Worm (Caenorhabditis elegans) whole organism, L3 larva: ENCODE results near the gene ttc-39B.

ENCODE experiments used
- R02D3.7 ChIP-seq: fragments of 150-350 bp; optimal IDR thresholded peaks from 2 replicates; lab custom pipeline; 2014; ENCODE audit warnings: missing biosample characterization, missing genetic modification characterization
- ZK546.5 ChIP-seq: sonication (generic microtip); optimal IDR thresholded peaks from 2 replicates; lab custom pipeline; 2017; ENCODE audit warnings: missing biosample characterization, missing genetic modification characterization
- aly-2 ChIP-seq: fragments of 150-350 bp; optimal IDR thresholded peaks from 2 replicates; lab custom pipeline; 2014; ENCODE audit warnings: missing biosample characterization, missing genetic modification characterization
- ama-1 ChIP-seq: fragments of 150-350 bp; optimal IDR thresholded peaks from 2 replicates; lab custom pipeline; 2018
- ceh-16 ChIP-seq: sonication (generic microtip); optimal IDR thresholded peaks from 2 replicates; lab custom pipeline; 2017; ENCODE audit warnings: missing biosample characterization, missing genetic modification characterization
- ceh-28 ChIP-seq: fragments of 150-350 bp; optimal IDR thresholded peaks from 2 replicates; lab custom pipeline; 2014; ENCODE audit warnings: missing biosample characterization, missing genetic modification reagents, missing genetic modification characterization
- ceh-82 ChIP-seq: fragments of 150-350 bp; optimal IDR thresholded peaks from 2 replicates; lab custom pipeline; 2014; ENCODE audit warnings: missing biosample characterization, missing genetic modification characterization
- ceh-9 ChIP-seq: sonication (generic microtip); optimal IDR thresholded peaks from 2 replicates; lab custom pipeline; 2018; ENCODE audit warnings: missing biosample characterization, missing genetic modification characterization
- daf-12 ChIP-seq: fragments of 150-350 bp; optimal IDR thresholded peaks from 2 replicates; lab custom pipeline; 2014; ENCODE audit warnings: missing biosample characterization, missing genetic modification reagents, missing genetic modification characterization
- egl-27 ChIP-seq: sonication (generic microtip); optimal IDR thresholded peaks from 4 replicates; lab custom pipeline; 2017; ENCODE audit warnings: missing biosample characterization, missing genetic modification reagents, missing genetic modification characterization
- egl-5 ChIP-seq: fragments of 150-350 bp; optimal IDR thresholded peaks from 2 replicates; lab custom pipeline; 2017; ENCODE audit warnings: missing biosample characterization, missing genetic modification reagents, missing genetic modification characterization, inconsistent platforms
- elt-1 ChIP-seq: fragments of 150-350 bp; optimal IDR thresholded peaks from 2 replicates; lab custom pipeline; 2014; ENCODE audit warnings: missing biosample characterization, missing genetic modification characterization
- elt-2 ChIP-seq: sonication (generic microtip); optimal IDR thresholded peaks from 2 replicates; lab custom pipeline; 2016; ENCODE audit warnings: missing genetic modification reagents, mild to moderate bottlenecking, missing genetic modification characterization, missing compliant biosample characterization
- elt-3 ChIP-seq, 3 experiments: fragments of 150-350 bp in 1 of 3; sonication (generic microtip) in 2 of 3; optimal IDR thresholded peaks; 2 replicates in 2 of 3; 4 replicates in 1 of 3; lab custom pipeline; 2014 to 2017; ENCODE audit warnings: missing biosample characterization in 3 of 3, missing genetic modification characterization in 3 of 3
- eor-1 ChIP-seq, 2 experiments: fragments of 150-350 bp; optimal IDR thresholded peaks; 2 replicates each; lab custom pipeline; 2014 to 2018; ENCODE audit warnings: missing biosample characterization in 2 of 2, missing genetic modification characterization in 2 of 2
- fkh-10 ChIP-seq: sonication (generic microtip); optimal IDR thresholded peaks from 2 replicates; lab custom pipeline; 2017; ENCODE audit warnings: missing biosample characterization, missing genetic modification reagents, missing genetic modification characterization
- fkh-2 ChIP-seq: fragments of 150-350 bp; optimal IDR thresholded peaks from 2 replicates; lab custom pipeline; 2014; ENCODE audit warnings: missing biosample characterization, missing genetic modification reagents, missing genetic modification characterization
- fos-1 ChIP-seq: fragments of 150-350 bp; optimal IDR thresholded peaks from 2 replicates; lab custom pipeline; 2014; ENCODE audit warnings: missing biosample characterization, missing genetic modification characterization
- hmg-11 ChIP-seq: sonication (generic microtip); optimal IDR thresholded peaks from 2 replicates; lab custom pipeline; 2016; ENCODE audit warnings: missing genetic modification characterization, missing compliant biosample characterization
- jun-1 ChIP-seq: fragments of 150-350 bp; optimal IDR thresholded peaks from 2 replicates; lab custom pipeline; 2014; ENCODE audit warnings: missing biosample characterization, missing genetic modification reagents, missing genetic modification characterization
- lin-15B ChIP-seq: fragments of 150-350 bp; optimal IDR thresholded peaks from 2 replicates; lab custom pipeline; 2014; ENCODE audit warnings: missing biosample characterization, missing genetic modification characterization
- lin-39 ChIP-seq: fragments of 150-350 bp; optimal IDR thresholded peaks from 2 replicates; lab custom pipeline; 2018; ENCODE audit warnings: missing biosample characterization, missing genetic modification reagents, missing genetic modification characterization
- lsy-12 ChIP-seq: sonication (generic microtip); optimal IDR thresholded peaks from 2 replicates; lab custom pipeline; 2016; ENCODE audit warnings: mild to moderate bottlenecking, missing genetic modification characterization, missing compliant biosample characterization
- mdl-1 ChIP-seq: fragments of 150-350 bp; optimal IDR thresholded peaks from 2 replicates; lab custom pipeline; 2014; ENCODE audit warnings: missing biosample characterization, missing genetic modification characterization
- mml-1 ChIP-seq: fragments of 150-350 bp; sonication (generic microtip); optimal IDR thresholded peaks from 3 replicates; lab custom pipeline; 2014; ENCODE audit warnings: missing biosample characterization, missing genetic modification characterization
- nfya-1 ChIP-seq: sonication (generic microtip); optimal IDR thresholded peaks from 2 replicates; lab custom pipeline; 2017; ENCODE audit warnings: missing genetic modification characterization, mild to moderate bottlenecking, missing compliant biosample characterization, antibody characterized with exemption, moderate library complexity; ENCODE audit not compliant: insufficient read depth
- nhr-11 ChIP-seq: fragments of 150-350 bp; optimal IDR thresholded peaks from 2 replicates; lab custom pipeline; 2014; ENCODE audit warnings: missing biosample characterization, missing genetic modification characterization
- nhr-12 ChIP-seq: fragments of 150-350 bp; optimal IDR thresholded peaks from 2 replicates; lab custom pipeline; 2014; ENCODE audit warnings: missing biosample characterization, missing genetic modification characterization
- nhr-23 ChIP-seq: fragments of 150-350 bp; optimal IDR thresholded peaks from 2 replicates; lab custom pipeline; 2014; ENCODE audit warnings: missing biosample characterization, missing genetic modification reagents, missing genetic modification characterization
- nhr-237 ChIP-seq: fragments of 150-350 bp; optimal IDR thresholded peaks from 2 replicates; lab custom pipeline; 2014; ENCODE audit warnings: missing biosample characterization, missing genetic modification characterization
- nhr-25 ChIP-seq: sonication (generic microtip); optimal IDR thresholded peaks from 2 replicates; lab custom pipeline; 2017; ENCODE audit warnings: missing biosample characterization, missing genetic modification characterization
- nhr-28 ChIP-seq: fragments of 150-350 bp; optimal IDR thresholded peaks from 2 replicates; lab custom pipeline; 2014; ENCODE audit warnings: missing biosample characterization, missing genetic modification characterization
- nhr-43 ChIP-seq: sonication (generic microtip); optimal IDR thresholded peaks from 2 replicates; lab custom pipeline; 2016; ENCODE audit warnings: mild to moderate bottlenecking, missing genetic modification characterization, missing compliant biosample characterization; ENCODE audit not compliant: poor library complexity, severe bottlenecking
- nhr-67 ChIP-seq: fragments of 150-350 bp; optimal IDR thresholded peaks from 2 replicates; lab custom pipeline; 2014; ENCODE audit warnings: missing biosample characterization, missing genetic modification characterization
- nhr-76 ChIP-seq: fragments of 150-350 bp; sonication (generic microtip); optimal IDR thresholded peaks from 5 replicates; lab custom pipeline; 2014; ENCODE audit warnings: missing biosample characterization, missing genetic modification characterization
- nhr-77 ChIP-seq: fragments of 150-350 bp; optimal IDR thresholded peaks from 2 replicates; lab custom pipeline; 2014; ENCODE audit warnings: missing biosample characterization, missing genetic modification characterization
- pha-4 ChIP-seq: fragments of 150-350 bp; optimal IDR thresholded peaks from 2 replicates; lab custom pipeline; 2014; ENCODE audit warnings: missing biosample characterization, missing genetic modification reagents, missing genetic modification characterization
- pqm-1 ChIP-seq: fragments of 150-350 bp; optimal IDR thresholded peaks from 2 replicates; lab custom pipeline; 2017; ENCODE audit warnings: missing biosample characterization, missing genetic modification characterization, inconsistent platforms
- sea-2 ChIP-seq: fragments of 150-350 bp; sonication (generic microtip); optimal IDR thresholded peaks from 4 replicates; lab custom pipeline; 2014; ENCODE audit warnings: missing biosample characterization, missing genetic modification reagents, missing genetic modification characterization
- skn-1 ChIP-seq: fragments of 150-350 bp; optimal IDR thresholded peaks from 2 replicates; lab custom pipeline; 2014; ENCODE audit warnings: missing biosample characterization, missing genetic modification characterization
- snpc-4 ChIP-seq: fragments of 150-350 bp; optimal IDR thresholded peaks from 2 replicates; lab custom pipeline; 2014; ENCODE audit warnings: missing biosample characterization, missing genetic modification characterization
- tbx-2 ChIP-seq: sonication (generic microtip); optimal IDR thresholded peaks from 2 replicates; lab custom pipeline; 2016; ENCODE audit warnings: mild to moderate bottlenecking, missing genetic modification characterization, missing compliant biosample characterization
- unc-39 ChIP-seq: sonication (generic microtip); optimal IDR thresholded peaks from 4 replicates; lab custom pipeline; 2017; ENCODE audit warnings: missing biosample characterization, missing genetic modification characterization
- unc-62 ChIP-seq: fragments of 150-350 bp; sonication (generic microtip); optimal IDR thresholded peaks from 4 replicates; lab custom pipeline; 2014; ENCODE audit warnings: missing biosample characterization, missing genetic modification reagents, missing genetic modification characterization
- zag-1 ChIP-seq: fragments of 150-350 bp; optimal IDR thresholded peaks from 2 replicates; lab custom pipeline; 2014; ENCODE audit warnings: missing biosample characterization, missing genetic modification characterization
- ztf-11 ChIP-seq: fragments of 150-350 bp; optimal IDR thresholded peaks from 2 replicates; lab custom pipeline; 2014; ENCODE audit warnings: missing biosample characterization, missing genetic modification characterization
- ztf-4 ChIP-seq: fragments of 150-350 bp; optimal IDR thresholded peaks from 2 replicates; lab custom pipeline; 2014; ENCODE audit warnings: missing biosample characterization, missing genetic modification characterization

ttc-39B gene

ce11 chrII:6335358-6335757 lies 1.6 kb upstream of the ttc-39B start, which contains the start of gene C32D5.14:
Gene C32D5.14 (plus strand): TSS chrII:6335488.
- TF ChIP-seq nhr-237 (tag; lab: Kevin White, UChicago) = no peak
- TF ChIP-seq nhr-11 = peak; percentile 18
- TF ChIP-seq mml-1 = no peak
- TF ChIP-seq pqm-1 (tag; lab: Kevin White, UChicago) = peak; percentile 56
- TF ChIP-seq sea-2 (GFP tag; lab: Kevin White, UChicago) = no peak
- TF ChIP-seq lsy-12 (tag; lab: Kevin White, UChicago) = no peak
- no peak for TF ChIP-seq nfya-1
- TF ChIP-seq fos-1 (tag; lab: Kevin White, UChicago) = no peak
- no peak for TF ChIP-seq R02D3.7 (tag; lab: Kevin White, UChicago)
- no peak for TF ChIP-seq nhr-12 (tag; lab: Kevin White, UChicago)
- no peak for TF ChIP-seq ceh-16 (tag; lab: Kevin White, UChicago)
- peak; percentile 67 for TF ChIP-seq elt-2
- TF ChIP-seq, all 47 proteins: peak for 3

ce11 chrII:6334745-6335260 lies 1.0 kb upstream of the ttc-39B start:
- no peak for TF ChIP-seq nhr-77 (tag; lab: Kevin White, UChicago)
- peak; percentile 64 for TF ChIP-seq elt-2

DNA sequence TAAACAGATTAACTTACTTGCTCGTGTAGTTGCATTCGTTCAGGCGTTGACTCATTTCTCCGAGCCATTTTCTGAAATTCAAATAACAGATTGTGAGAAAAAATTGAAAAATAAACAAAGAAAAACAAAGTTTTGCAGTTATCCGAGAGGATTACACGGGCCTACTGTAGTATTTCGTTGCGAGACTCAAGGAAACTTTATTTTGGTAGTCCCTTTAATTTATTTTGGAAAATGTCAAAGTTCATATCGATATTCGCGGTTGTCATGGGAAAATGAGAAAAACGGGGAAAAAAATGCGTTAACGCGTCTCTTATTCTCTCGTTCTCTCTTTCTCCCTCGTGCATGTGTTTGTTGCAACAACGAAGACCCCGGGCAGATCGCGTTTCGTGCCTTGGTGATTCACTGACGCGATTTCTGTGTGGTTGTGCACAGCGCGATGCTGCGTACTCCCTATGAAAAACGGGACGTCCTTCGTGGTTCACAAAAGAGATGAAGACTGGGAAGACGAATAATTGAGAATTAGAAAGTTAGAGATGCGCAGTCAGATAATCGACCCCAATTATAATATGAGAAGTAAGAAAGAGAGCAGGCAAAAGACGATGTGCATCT lies 2.5 kb downstream of the ttc-39B start, which contains the start of gene set-4:
set-4 (minus strand) TSS at position 120 of the 609 bp plus-strand sequence.
- no peak for TF ChIP-seq nhr-28 (tag; lab: Kevin White, UChicago)
- no peak for TF ChIP-seq ZK546.5 (tag; lab: Kevin White, UChicago)
- no peak for TF ChIP-seq ceh-16 (tag; lab: Kevin White, UChicago)
- peak; percentile 60 for TF ChIP-seq egl-27 (tag; lab: Kevin White, UChicago)
- TF ChIP-seq hmg-11 (tag; lab: Kevin White, UChicago) = peak; percentile 96
- TF ChIP-seq elt-1 = peak; percentile 78
- TF ChIP-seq nhr-23 = peak; percentile 89
- peak; percentile 98 for TF ChIP-seq nhr-25 (tag; lab: Kevin White, UChicago)
- no peak for TF ChIP-seq ceh-9 (tag; lab: Kevin White, UChicago)
- TF ChIP-seq tbx-2 (tag; lab: Kevin White, UChicago) = peak; percentile 91
- TF ChIP-seq nhr-67 (tag; lab: Kevin White, UChicago) = no peak
- TF ChIP-seq nhr-76 (tag; lab: Kevin White, UChicago) = no peak
- no peak for TF ChIP-seq nhr-237 (tag; lab: Kevin White, UChicago)
- peak; percentile 90 for TF ChIP-seq jun-1
- TF ChIP-seq snpc-4 = peak; percentile 94
- peak; percentile 94 for TF ChIP-seq pha-4
- no peak for TF ChIP-seq ztf-11 (tag; lab: Kevin White, UChicago)
- TF ChIP-seq zag-1 (tag; lab: Kevin White, UChicago) = peak; percentile 27
- TF ChIP-seq sea-2 (GFP tag; lab: Kevin White, UChicago) = no peak
- TF ChIP-seq mdl-1 = peak; percentile 72
- TF ChIP-seq aly-2 (tag; lab: Kevin White, UChicago) = no peak
- peak; percentile 49 for TF ChIP-seq skn-1 (tag; lab: Kevin White, UChicago)
- TF ChIP-seq fos-1 (tag; lab: Kevin White, UChicago) = no peak
- peak; percentile 68 for TF ChIP-seq ceh-28
- TF ChIP-seq elt-2 = peak; percentile 84
- peak; percentile 75 for TF ChIP-seq ceh-82 (tag; lab: Kevin White, UChicago)
- TF ChIP-seq lin-15B = peak; percentile 91
- peak; percentile 68 for TF ChIP-seq ztf-4 (tag; lab: Kevin White, UChicago)
- no peak for TF ChIP-seq eor-1 (tag; optimal IDR thresholded peaks at IDR 0.05; lab: Kevin White, UChicago)
- TF ChIP-seq egl-5 (tag; lab: Kevin White, UChicago) = peak; percentile 86
- TF ChIP-seq nhr-77 (tag; lab: Kevin White, UChicago) = no peak
- peak; percentile 80 for TF ChIP-seq nhr-11
- TF ChIP-seq lin-39 (tag; lab: Kevin White, UChicago) = peak; percentile 93
- no peak for TF ChIP-seq mml-1
- TF ChIP-seq lsy-12 (tag; lab: Kevin White, UChicago) = peak; percentile 86
- peak; percentile 78 for TF ChIP-seq nhr-43 (tag; lab: Kevin White, UChicago)
- TF ChIP-seq nfya-1 = peak; percentile 94
- no peak for TF ChIP-seq daf-12 (tag; lab: Kevin White, UChicago)
- no peak for TF ChIP-seq fkh-2 (tag; lab: Kevin White, UChicago)
- TF ChIP-seq nhr-12 (tag; lab: Kevin White, UChicago) = no peak
- peak; percentile 42 for TF ChIP-seq pqm-1 (tag; lab: Kevin White, UChicago)
- peak; percentile 75 for TF ChIP-seq R02D3.7 (tag; lab: Kevin White, UChicago)
- TF ChIP-seq unc-62 = peak; percentile 46
- TF ChIP-seq elt-3 (tag; optimal IDR thresholded peaks at IDR 0.05; lab: Kevin White, UChicago) = peak in 1 of 3 experiments; percentile 55
- TF ChIP-seq ama-1 (lab: Kevin White, UChicago) = peak; percentile 54
- TF ChIP-seq unc-39 (tag; lab: Kevin White, UChicago) = no peak
- peak; percentile 64 for TF ChIP-seq fkh-10 (GFP tag; lab: Kevin White, UChicago)
